Worm (Caenorhabditis elegans): Measurements from ENCODE around the gene F28B4.3.
A peak's percentile ranks its signal among the peaks of the same experiment; 100 is the strongest.

The F28B4.3 gene

DNA sequence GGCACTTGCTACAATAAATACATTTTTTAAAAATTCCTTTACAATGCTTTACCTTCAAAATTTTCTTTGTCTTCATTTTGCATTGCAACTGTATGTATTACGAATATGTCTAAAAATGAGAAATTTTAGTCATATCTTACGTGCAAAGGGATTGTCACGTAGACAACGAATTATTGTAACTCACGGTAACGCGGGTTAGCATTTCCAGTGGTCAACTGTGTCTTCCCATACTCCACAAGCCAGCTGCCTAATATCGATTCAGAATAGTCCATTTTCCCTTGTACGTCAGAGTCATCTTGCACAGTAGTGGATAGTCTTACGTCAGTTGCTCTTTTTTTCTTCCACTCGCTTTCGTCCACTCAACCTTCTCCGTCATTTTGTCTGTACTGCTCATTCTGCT lies 27.4 kb upstream of the F28B4.3 start, which contains the start of gene fbxb-71:
fbxb-71 (plus strand) TSS at position 301 of the 400 bp plus-strand sequence.
- no peak for TF ChIP-seq hmg-4 (GFP tag; optimal IDR thresholded peaks at IDR 0.05)

DNA sequence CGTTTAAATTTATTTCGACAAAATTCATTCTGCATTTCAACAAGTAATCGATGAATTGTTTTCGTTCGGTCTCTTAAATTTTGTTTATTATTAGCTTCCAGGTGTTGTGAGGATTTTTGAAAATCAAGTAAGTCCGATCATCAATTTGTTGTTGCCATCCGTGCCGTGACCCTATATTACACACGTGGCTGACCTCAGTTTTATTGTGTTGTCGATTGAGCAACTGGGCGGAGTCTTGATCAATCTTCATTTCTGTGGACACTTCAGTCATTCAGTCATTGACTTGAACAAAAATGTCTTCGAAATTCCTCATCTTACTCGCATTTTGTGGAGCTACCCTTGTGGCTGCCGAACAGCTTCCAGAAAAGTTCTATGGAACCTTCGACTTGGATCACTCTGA lies 25.3 kb upstream of the F28B4.3 start, which contains the start of gene lbp-2:
lbp-2 (plus strand) TSS at position 102 of the 400 bp plus-strand sequence.
- TF ChIP-seq ceh-36 (tag; optimal IDR thresholded peaks at IDR 0.05), result no peak
- no peak for TF ChIP-seq tbx-37 (GFP tag; conservative IDR thresholded peaks at IDR 0.05)
- no peak for TF ChIP-seq aly-1 (tag; optimal IDR thresholded peaks at IDR 0.05)
- no peak for TF ChIP-seq ets-7 (tag; optimal IDR thresholded peaks at IDR 0.05)
- TF ChIP-seq tbx-11 (GFP tag; IDR thresholded peaks at IDR 0.05), result no peak
- no peak for TF ChIP-seq tra-4 (tag; optimal IDR thresholded peaks at IDR 0.05)
- no peak for TF ChIP-seq pes-1 (GFP tag; IDR thresholded peaks at IDR 0.05)
- no peak for TF ChIP-seq hnd-1 (tag; optimal IDR thresholded peaks at IDR 0.05)
- no peak for TF ChIP-seq sea-1 (GFP tag; conservative IDR thresholded peaks at IDR 0.05)
- no peak for TF ChIP-seq B0310.2 (tag; optimal IDR thresholded peaks at IDR 0.05)
- no peak for TF ChIP-seq hmg-4 (GFP tag; optimal IDR thresholded peaks at IDR 0.05)
- no peak for TF ChIP-seq F13C5.2 (tag; optimal IDR thresholded peaks at IDR 0.05)
- no peak for TF ChIP-seq flt-1 (GFP tag; IDR thresholded peaks at IDR 0.05)
- no peak for TF ChIP-seq hmbx-1 (tag; optimal IDR thresholded peaks at IDR 0.05)
- no peak for TF ChIP-seq ceh-13 (GFP tag; optimal IDR thresholded peaks at IDR 0.05)
- TF ChIP-seq scrt-1 (GFP tag; IDR thresholded peaks at IDR 0.05), result no peak
- TF ChIP-seq ama-1 (optimal IDR thresholded peaks at IDR 0.05), result no peak

DNA sequence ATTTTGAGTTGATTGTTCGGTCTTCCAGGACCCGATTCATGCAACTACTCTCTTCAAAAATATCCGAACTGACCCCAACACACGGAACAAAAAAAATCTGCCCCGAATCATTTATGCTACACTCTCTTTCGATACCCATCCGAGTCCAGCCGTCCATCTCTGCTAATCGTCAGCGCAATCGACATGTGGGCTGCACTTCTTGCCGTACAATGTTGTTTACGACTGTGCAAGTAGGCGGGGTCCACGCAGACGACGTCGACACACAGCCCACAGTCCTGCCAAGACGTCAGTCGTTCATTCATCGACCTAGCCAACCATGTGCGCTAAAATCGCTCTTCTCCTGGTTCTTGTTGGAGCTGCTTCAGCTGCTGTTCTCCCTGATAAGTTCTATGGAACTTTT lies 23.6 kb upstream of the F28B4.3 start, which contains the start of gene lbp-1:
lbp-1 (plus strand) TSS at position 301 of the 400 bp plus-strand sequence.
- TF ChIP-seq tra-4 (tag; optimal IDR thresholded peaks at IDR 0.05) (no peak), sea-1 (GFP tag; conservative IDR thresholded peaks at IDR 0.05) (no peak), aly-1 (tag; optimal IDR thresholded peaks at IDR 0.05) (peak; percentile 32), tbx-11 (GFP tag; IDR thresholded peaks at IDR 0.05) (no peak), hmg-4 (GFP tag; optimal IDR thresholded peaks at IDR 0.05) (peak; percentile 25), ets-7 (tag; optimal IDR thresholded peaks at IDR 0.05) (no peak), ama-1 (optimal IDR thresholded peaks at IDR 0.05) (no peak), tbx-37 (GFP tag; conservative IDR thresholded peaks at IDR 0.05) (no peak), B0310.2 (tag; optimal IDR thresholded peaks at IDR 0.05) (no peak), F13C5.2 (tag; optimal IDR thresholded peaks at IDR 0.05) (no peak), flt-1 (GFP tag; IDR thresholded peaks at IDR 0.05) (no peak), ceh-13 (GFP tag; optimal IDR thresholded peaks at IDR 0.05) (no peak)

DNA sequence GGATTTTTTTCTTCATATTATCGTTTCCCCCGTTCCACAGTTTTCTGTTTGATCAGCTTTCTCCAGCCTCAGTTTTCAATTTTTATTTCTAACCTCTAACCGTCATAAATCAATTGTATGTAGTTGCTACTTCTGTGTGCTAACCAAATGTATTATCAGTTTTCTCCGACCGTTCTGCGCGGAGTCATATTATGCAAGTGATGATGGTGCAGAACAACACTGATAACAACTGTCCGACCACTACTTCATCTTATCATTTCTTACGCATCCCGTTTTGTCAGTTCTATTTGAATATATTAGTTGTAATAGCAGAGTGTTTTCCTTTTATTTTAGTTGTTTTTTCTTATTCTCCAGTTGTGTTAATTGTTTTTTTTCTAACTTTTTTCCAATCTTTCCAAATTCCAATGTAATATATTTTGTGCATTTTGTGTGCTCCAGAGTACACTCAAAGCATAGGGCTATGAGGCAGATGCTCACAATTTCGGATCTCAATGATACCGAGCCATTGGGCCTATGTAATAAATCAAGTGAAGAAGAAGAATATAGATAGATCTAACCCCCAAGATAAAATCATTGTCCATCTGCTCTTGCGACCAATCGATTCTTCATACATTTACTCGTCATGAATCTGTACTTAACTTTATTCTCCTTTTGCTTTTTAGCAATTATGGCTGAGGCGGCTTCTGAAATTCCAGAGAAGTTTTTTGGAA lies 21.7 kb upstream of the F28B4.3 start, which contains the start of gene lbp-3:
lbp-3 (plus strand) TSS at position 589 of the 710 bp plus-strand sequence.
- TF ChIP-seq aly-1 (tag; optimal IDR thresholded peaks at IDR 0.05) (no peak), tra-4 (tag; optimal IDR thresholded peaks at IDR 0.05) (no peak), hnd-1 (tag; optimal IDR thresholded peaks at IDR 0.05) (no peak), scrt-1 (GFP tag; IDR thresholded peaks at IDR 0.05) (no peak), pes-1 (GFP tag; IDR thresholded peaks at IDR 0.05) (no peak), ets-7 (tag; optimal IDR thresholded peaks at IDR 0.05) (no peak), hmbx-1 (tag; optimal IDR thresholded peaks at IDR 0.05) (no peak), sea-1 (GFP tag; conservative IDR thresholded peaks at IDR 0.05) (no peak), B0310.2 (tag; optimal IDR thresholded peaks at IDR 0.05) (no peak), tbx-37 (GFP tag; conservative IDR thresholded peaks at IDR 0.05) (no peak), F13C5.2 (tag; optimal IDR thresholded peaks at IDR 0.05) (no peak), ceh-36 (tag; optimal IDR thresholded peaks at IDR 0.05) (no peak), tbx-11 (GFP tag; IDR thresholded peaks at IDR 0.05) (no peak), hmg-4 (GFP tag; optimal IDR thresholded peaks at IDR 0.05) (no peak)

DNA sequence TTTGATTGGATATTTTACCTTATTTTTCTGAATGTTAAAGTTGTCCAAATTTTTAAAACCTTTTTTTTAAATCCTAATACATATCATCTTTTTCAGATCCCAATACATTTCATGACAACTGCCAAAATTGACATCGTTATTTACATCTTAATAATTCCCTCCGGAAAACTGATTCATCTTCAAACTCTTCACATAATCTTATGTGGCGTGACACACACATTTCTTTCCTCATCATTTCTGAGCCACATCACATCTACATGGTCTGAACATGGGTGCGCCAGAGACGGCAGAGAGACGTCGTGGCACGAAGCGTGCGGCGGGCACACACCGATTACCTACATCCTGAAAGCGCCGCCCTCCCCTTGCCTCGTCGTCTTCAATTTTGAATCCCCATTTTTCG lies 17.3 kb upstream of the F28B4.3 start, which contains the start of gene tba-9:
tba-9 (plus strand) TSS at position 301 of the 400 bp plus-strand sequence.
- TF ChIP-seq flt-1 (GFP tag; IDR thresholded peaks at IDR 0.05) (no peak), ceh-36 (tag; optimal IDR thresholded peaks at IDR 0.05) (no peak), B0310.2 (tag; optimal IDR thresholded peaks at IDR 0.05) (no peak), scrt-1 (GFP tag; IDR thresholded peaks at IDR 0.05) (no peak), hmg-4 (GFP tag; optimal IDR thresholded peaks at IDR 0.05) (no peak), tra-4 (tag; optimal IDR thresholded peaks at IDR 0.05) (no peak), tbx-11 (GFP tag; IDR thresholded peaks at IDR 0.05) (no peak), aly-1 (tag; optimal IDR thresholded peaks at IDR 0.05) (no peak), pes-1 (GFP tag; IDR thresholded peaks at IDR 0.05) (no peak), ets-7 (tag; optimal IDR thresholded peaks at IDR 0.05) (no peak), hnd-1 (tag; optimal IDR thresholded peaks at IDR 0.05) (no peak), F13C5.2 (tag; optimal IDR thresholded peaks at IDR 0.05) (no peak), sea-1 (GFP tag; conservative IDR thresholded peaks at IDR 0.05) (no peak), tbx-37 (GFP tag; conservative IDR thresholded peaks at IDR 0.05) (no peak), hmbx-1 (tag; optimal IDR thresholded peaks at IDR 0.05) (no peak), ama-1 (optimal IDR thresholded peaks at IDR 0.05) (no peak), ceh-13 (GFP tag; optimal IDR thresholded peaks at IDR 0.05) (no peak)

DNA sequence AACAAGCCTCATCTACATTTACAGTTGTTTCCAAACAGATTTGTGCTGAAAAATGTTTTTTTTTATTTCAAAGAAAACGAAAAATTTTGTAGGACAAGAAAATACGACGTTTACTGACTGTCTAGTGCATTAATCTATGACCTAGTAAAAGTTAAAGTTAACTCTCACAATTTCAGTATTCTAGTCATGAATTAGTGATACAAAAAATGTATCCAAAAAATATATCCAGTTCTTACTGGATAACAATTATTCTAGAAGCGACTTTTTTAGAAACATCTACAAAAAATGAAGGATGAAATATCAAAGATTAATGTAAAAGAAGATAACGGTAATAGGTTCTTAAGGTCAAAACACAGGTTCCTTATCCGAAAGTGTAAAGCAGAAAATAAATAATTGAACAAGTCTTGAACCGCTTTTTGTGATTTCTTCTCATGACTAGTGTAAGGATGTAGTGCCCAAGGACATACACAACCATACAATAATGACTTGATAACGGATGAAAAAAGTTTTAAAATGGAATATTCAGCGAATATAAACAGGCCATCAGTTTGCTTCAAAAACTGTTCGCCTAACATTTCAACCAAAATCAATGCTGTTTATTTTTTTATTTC lies 15.4 kb upstream of the F28B4.3 start, which contains the start of gene pqn-37:
pqn-37 (minus strand) TSS at position 51 of the 611 bp plus-strand sequence.
- TF ChIP-seq sea-1 (GFP tag; conservative IDR thresholded peaks at IDR 0.05), result no peak
- no peak for TF ChIP-seq scrt-1 (GFP tag; IDR thresholded peaks at IDR 0.05)
- TF ChIP-seq aly-1 (tag; optimal IDR thresholded peaks at IDR 0.05), result no peak
- TF ChIP-seq tra-4 (tag; optimal IDR thresholded peaks at IDR 0.05), result no peak
- no peak for TF ChIP-seq ama-1 (optimal IDR thresholded peaks at IDR 0.05)
- TF ChIP-seq ets-7 (tag; optimal IDR thresholded peaks at IDR 0.05), result no peak
- no peak for TF ChIP-seq flt-1 (GFP tag; IDR thresholded peaks at IDR 0.05)
- TF ChIP-seq hnd-1 (tag; optimal IDR thresholded peaks at IDR 0.05), result no peak
- no peak for TF ChIP-seq tbx-11 (GFP tag; IDR thresholded peaks at IDR 0.05)
- TF ChIP-seq hmg-4 (GFP tag; optimal IDR thresholded peaks at IDR 0.05), result no peak
- TF ChIP-seq ceh-13 (GFP tag; optimal IDR thresholded peaks at IDR 0.05), result no peak
- no peak for TF ChIP-seq B0310.2 (tag; optimal IDR thresholded peaks at IDR 0.05)
- TF ChIP-seq ceh-36 (tag; optimal IDR thresholded peaks at IDR 0.05), result no peak
- no peak for TF ChIP-seq tbx-37 (GFP tag; conservative IDR thresholded peaks at IDR 0.05)
- TF ChIP-seq hmbx-1 (tag; optimal IDR thresholded peaks at IDR 0.05), result no peak
- no peak for TF ChIP-seq F13C5.2 (tag; optimal IDR thresholded peaks at IDR 0.05)
- TF ChIP-seq pes-1 (GFP tag; IDR thresholded peaks at IDR 0.05), result no peak

Measured in whole organism, early embryonic.